Worm (Caenorhabditis elegans) whole organism, L4 larva: Measurements from ENCODE around the gene nmy-3.

ENCODE experiments used
- aha-1 ChIP-seq: fragments of 150-350 bp; peaks from one replicate; lab custom pipeline; 2014; ENCODE audit warnings: missing biosample characterization, missing genetic modification characterization
- attf-4 ChIP-seq: sonication (generic microtip); optimal IDR thresholded peaks from 3 replicates; lab custom pipeline; 2017; ENCODE audit warnings: missing biosample characterization, missing genetic modification characterization
- madf-9 ChIP-seq: fragments of 200-800 bp; sonication (Bioruptor generic); conservative IDR thresholded peaks from 2 replicates; pipeline ENCODE4 v1.3.6; 2022; ENCODE audit warnings: missing genetic modification reagents, missing genetic modification characterization, missing compliant biosample characterization
- nhr-28 ChIP-seq: fragments of 150-350 bp; optimal IDR thresholded peaks from 2 replicates; lab custom pipeline; 2014; ENCODE audit warnings: missing biosample characterization, missing genetic modification characterization
- unc-62 ChIP-seq, 3 experiments: fragments of 150-350 bp in 1 of 3; sonication (generic microtip); optimal IDR thresholded peaks in 2 of 3; peaks in 1 of 3; 1 replicate in 1 of 3; 2 replicates in 2 of 3; lab custom pipeline; 2014 to 2017; ENCODE audit warnings: missing biosample characterization in 3 of 3, missing genetic modification characterization in 3 of 3, missing genetic modification reagents in 3 of 3, missing genotype in 1 of 3

- TF ChIP-seq nhr-28 (tag; lab: Kevin White, UChicago): no peak
- no peak for TF ChIP-seq attf-4
- no peak for TF ChIP-seq unc-62 (GFP tag; optimal IDR thresholded peaks at IDR 0.05 in 1 of 2; lab: Kevin White, UChicago)
- TF ChIP-seq unc-62 (tag; optimal IDR thresholded peaks at IDR 0.05; lab: Kevin White, UChicago): no peak
- TF ChIP-seq aha-1 (tag; lab: Kevin White, UChicago): no peak
- TF ChIP-seq madf-9 (GFP tag; lab: Robert Waterston, UW): no peak
Measured at ce11 chrIV:9303994-9304393, 29.7 kb downstream of the nmy-3 start, which contains the start of gene F49C12.4.
